Fruit fly (Drosophila melanogaster) whole organism, adult: ENCODE data around the gene Cyp4s3.

Source experiments
- CG11617 ChIP-seq: fragments of 200-800 bp; sonication (Bioruptor generic); optimal IDR thresholded peaks from 2 replicates; lab custom pipeline; 2017; ENCODE audit warnings: mild to moderate bottlenecking, missing biosample characterization, missing genetic modification reagents, missing genetic modification characterization
- CG12768 ChIP-seq: fragments of 200-800 bp; sonication (Bioruptor generic); optimal IDR thresholded peaks from 2 replicates; lab custom pipeline; 2017; ENCODE audit warnings: missing biosample characterization, missing genetic modification characterization, mild to moderate bottlenecking, moderate library complexity, missing genetic modification reagents
- CG14711 ChIP-seq: fragments of 200-800 bp; sonication (Bioruptor generic); optimal IDR thresholded peaks from 2 replicates; lab custom pipeline; 2018; ENCODE audit warnings: missing biosample characterization, mild to moderate bottlenecking, missing genetic modification characterization, moderate library complexity
- CG1620 ChIP-seq: fragments of 200-800 bp; sonication (Bioruptor generic); optimal IDR thresholded peaks from 2 replicates; lab custom pipeline; 2016; ENCODE audit warnings: missing biosample characterization, missing genetic modification characterization
- CG33017 ChIP-seq: fragments of 200-800 bp; sonication (Bioruptor generic); optimal IDR thresholded peaks from 2 replicates; lab custom pipeline; 2018; ENCODE audit warnings: missing biosample characterization, mild to moderate bottlenecking, missing genetic modification characterization, moderate library complexity
- CG5204 ChIP-seq: fragments of 200-800 bp; sonication (Bioruptor generic); optimal IDR thresholded peaks from 2 replicates; lab custom pipeline; 2016; ENCODE audit warnings: missing biosample characterization, missing genetic modification characterization
- CG7045 ChIP-seq: fragments of 200-800 bp; sonication (Bioruptor generic); optimal IDR thresholded peaks from 2 replicates; lab custom pipeline; 2017; ENCODE audit warnings: missing biosample characterization, mild to moderate bottlenecking, missing genetic modification characterization
- CG7101 ChIP-seq: fragments of 200-800 bp; sonication (Bioruptor generic); optimal IDR thresholded peaks from 2 replicates; lab custom pipeline; 2018; ENCODE audit warnings: missing biosample characterization, mild to moderate bottlenecking, missing genetic modification characterization, moderate library complexity
- Clk ChIP-seq: fragments of 200-800 bp; sonication (Bioruptor generic); optimal IDR thresholded peaks from 2 replicates; lab custom pipeline; 2017; ENCODE audit warnings: missing biosample characterization, missing genetic modification characterization
- Crg-1 ChIP-seq: fragments of 200-800 bp; sonication (Bioruptor generic); optimal IDR thresholded peaks from 2 replicates; lab custom pipeline; 2016; ENCODE audit warnings: missing biosample characterization, missing genetic modification characterization
- Hr96 ChIP-seq: fragments of 200-800 bp; sonication (Bioruptor generic); optimal IDR thresholded peaks from 2 replicates; lab custom pipeline; 2016; ENCODE audit warnings: missing biosample characterization, missing genetic modification characterization
- Mnt ChIP-seq: fragments of 200-800 bp; sonication (Bioruptor generic); optimal IDR thresholded peaks from 2 replicates; lab custom pipeline; 2016; ENCODE audit warnings: missing biosample characterization, mild to moderate bottlenecking, missing genetic modification characterization
- bab1 ChIP-seq: fragments of 200-800 bp; sonication (Bioruptor generic); optimal IDR thresholded peaks from 3 replicates; lab custom pipeline; 2019; ENCODE audit warnings: missing biosample characterization, mild to moderate bottlenecking, missing genetic modification characterization, moderate library complexity
- cic ChIP-seq: fragments of 200-800 bp; sonication (Bioruptor generic); optimal IDR thresholded peaks from 2 replicates; lab custom pipeline; 2017; ENCODE audit warnings: missing biosample characterization, mild to moderate bottlenecking, missing genetic modification characterization, moderate library complexity
- cnc ChIP-seq, 2 experiments: fragments of >200 bp; optimal IDR thresholded peaks; 2 replicates each; lab custom pipeline; 2017
- kay ChIP-seq: fragments of 200-800 bp; sonication (Bioruptor generic); peaks from one replicate; lab custom pipeline; 2016; ENCODE audit warnings: missing biosample characterization, missing genetic modification characterization, borderline replicate concordance
- ovo ChIP-seq: fragments of 200-800 bp; sonication (Bioruptor generic); optimal IDR thresholded peaks from 2 replicates; lab custom pipeline; 2016; ENCODE audit warnings: missing biosample characterization, missing genetic modification characterization
- pad ChIP-seq: fragments of 200-800 bp; sonication (Bioruptor generic); optimal IDR thresholded peaks from 3 replicates; lab custom pipeline; 2017; ENCODE audit warnings: missing biosample characterization, missing genetic modification characterization, mild to moderate bottlenecking, moderate library complexity, missing genetic modification reagents
- tj ChIP-seq: fragments of 200-800 bp; sonication (Bioruptor generic); optimal IDR thresholded peaks from 3 replicates; lab custom pipeline; 2017; ENCODE audit warnings: missing biosample characterization, mild to moderate bottlenecking, missing genetic modification characterization, moderate library complexity
- toe ChIP-seq: fragments of 200-800 bp; sonication (Bioruptor generic); optimal IDR thresholded peaks from 2 replicates; lab custom pipeline; 2016; ENCODE audit warnings: missing biosample characterization, missing genetic modification characterization

Cyp4s3 gene

dm6 chrX:15090371-15090770 lies 26.0 kb downstream of the Cyp4s3 start:
- no peak for TF ChIP-seq CG7045 (GFP tag; lab: Kevin White, UChicago)
- TF ChIP-seq CG12768 (GFP tag; lab: Kevin White, UChicago), result no peak
- TF ChIP-seq Mnt, result no peak
- TF ChIP-seq toe (GFP tag; lab: Kevin White, UChicago), result no peak

DNA sequence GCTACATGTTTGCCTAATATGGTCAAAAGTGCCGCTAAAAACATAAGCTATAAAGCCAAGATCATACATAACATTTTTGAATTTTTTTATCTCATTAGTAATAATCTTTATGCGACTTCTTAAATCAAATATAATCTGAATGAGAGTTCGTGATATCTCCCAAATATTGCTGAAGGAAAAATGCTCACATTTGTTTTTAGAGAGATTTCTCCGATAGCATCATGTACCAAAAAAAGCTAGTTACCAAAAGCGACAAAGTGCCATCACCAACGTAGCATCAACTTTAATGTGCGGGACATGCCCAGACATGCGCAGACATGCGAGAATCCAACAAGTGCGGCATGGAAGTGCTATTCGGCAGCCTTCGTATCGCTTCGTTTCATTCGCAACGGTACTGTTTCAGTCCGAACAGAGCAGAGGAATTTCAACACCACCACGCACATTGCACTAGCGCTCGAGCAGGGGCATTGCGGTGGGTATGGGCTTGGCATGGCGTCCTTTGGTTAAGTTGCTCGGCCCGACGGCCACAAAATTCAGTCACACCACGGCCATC lies 27.1 kb downstream of the Cyp4s3 start, which contains the start of gene Rab3-GEF:
Gene Rab3-GEF, plus strand, starts transcription at position 537 of the 553 bp plus-strand sequence.
- no peak for TF ChIP-seq Crg-1
- no peak for TF ChIP-seq CG14711 (tag; lab: Kevin White, UChicago)
- TF ChIP-seq pad (GFP tag; lab: Kevin White, UChicago), result no peak
- no peak for TF ChIP-seq Mnt

DNA sequence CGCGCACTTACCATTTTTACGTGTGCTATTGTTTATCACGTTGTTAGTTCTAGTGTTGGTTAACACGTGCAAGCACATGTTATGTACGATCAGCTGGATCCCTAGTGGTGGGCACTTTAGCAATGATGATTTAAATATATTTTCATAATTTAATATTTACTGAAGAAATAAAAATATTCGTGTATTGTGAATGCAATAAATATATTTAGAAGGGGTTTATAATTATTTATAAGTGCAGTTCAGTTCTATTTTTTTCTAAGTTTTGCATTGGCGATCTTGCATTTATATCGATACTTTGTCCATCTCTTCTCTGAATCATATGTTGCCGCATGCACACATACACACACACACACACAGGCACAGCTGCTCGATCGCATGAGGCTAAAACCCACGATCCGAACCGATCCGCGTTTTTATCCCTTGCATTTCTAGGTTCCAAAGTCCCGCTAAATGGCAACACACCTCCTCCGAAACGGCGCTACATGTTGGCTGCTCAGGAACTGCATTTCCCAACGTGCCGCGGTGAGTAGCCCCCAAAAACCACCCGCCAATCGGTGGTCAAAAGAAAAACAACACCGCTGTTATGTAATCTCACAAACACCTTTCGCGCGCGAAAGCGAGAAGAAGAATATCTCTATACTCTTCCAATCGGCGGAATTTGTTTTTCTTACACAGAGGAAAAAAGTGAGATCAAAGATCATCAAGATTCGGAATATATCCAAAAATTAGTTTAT lies 30.4 kb downstream of the Cyp4s3 start, which contains the start of the genes CG15027 and Dbct:
Gene CG15027, minus strand, starts transcription at position 51 of the 734 bp plus-strand sequence.
Gene Dbct, plus strand, starts transcription at position 349 of the 734 bp plus-strand sequence.
- TF ChIP-seq cnc (optimal IDR thresholded peaks at IDR 0.05; lab: Kevin White, UChicago) (no peak), CG33017 (tag; lab: Kevin White, UChicago) (peak; percentile 69), cic (GFP tag; lab: Kevin White, UChicago) (peak; percentile 14), toe (GFP tag; lab: Kevin White, UChicago) (peak; percentile 61), kay (GFP tag; lab: Kevin White, UChicago) (peak; percentile 95), CG1620 (GFP tag; lab: Kevin White, UChicago) (peak; percentile 83), CG12768 (GFP tag; lab: Kevin White, UChicago) (peak; percentile 52), CG11617 (peak; percentile 91), CG7101 (peak; percentile 90), Clk (GFP tag; lab: Kevin White, UChicago) (peak; percentile 17), Crg-1 (peak; percentile 78), tj (GFP tag; lab: Kevin White, UChicago) (peak; percentile 74), ovo (GFP tag; lab: Kevin White, UChicago) (peak; percentile 80), Hr96 (GFP tag; lab: Kevin White, UChicago) (peak; percentile 78), Mnt (peak; percentile 99), CG14711 (tag; lab: Kevin White, UChicago) (peak; percentile 91), CG7045 (GFP tag; lab: Kevin White, UChicago) (peak; percentile 51), CG5204 (GFP tag; lab: Kevin White, UChicago) (peak; percentile 29), pad (GFP tag; lab: Kevin White, UChicago) (peak; percentile 76), bab1 (peak; percentile 94)

- TF ChIP-seq Crg-1, result peak; percentile 81
- peak; percentile 79 for TF ChIP-seq CG5204 (GFP tag; lab: Kevin White, UChicago)
- TF ChIP-seq bab1, result peak; percentile 85
- TF ChIP-seq Clk (GFP tag; lab: Kevin White, UChicago), result peak; percentile 43
- peak; percentile 75 for TF ChIP-seq toe (GFP tag; lab: Kevin White, UChicago)
- peak; percentile 84 for TF ChIP-seq Hr96 (GFP tag; lab: Kevin White, UChicago)
- peak; percentile 97 for TF ChIP-seq CG14711 (tag; lab: Kevin White, UChicago)
- peak; percentile 80 for TF ChIP-seq pad (GFP tag; lab: Kevin White, UChicago)
- TF ChIP-seq CG11617, result peak; percentile 92
- peak; percentile 80 for TF ChIP-seq CG1620 (GFP tag; lab: Kevin White, UChicago)
- TF ChIP-seq CG7045 (GFP tag; lab: Kevin White, UChicago), result peak; percentile 50
- TF ChIP-seq cic (GFP tag; lab: Kevin White, UChicago), result no peak
- TF ChIP-seq ovo (GFP tag; lab: Kevin White, UChicago), result peak; percentile 85
- TF ChIP-seq Mnt, result peak; percentile 94
- peak; percentile 27 for TF ChIP-seq CG33017 (tag; lab: Kevin White, UChicago)
- TF ChIP-seq kay (GFP tag; lab: Kevin White, UChicago), result peak; percentile 93
- TF ChIP-seq CG7101, result peak; percentile 84
- TF ChIP-seq cnc (optimal IDR thresholded peaks at IDR 0.05; lab: Kevin White, UChicago), result no peak
- peak; percentile 67 for TF ChIP-seq CG12768 (GFP tag; lab: Kevin White, UChicago)
- peak; percentile 68 for TF ChIP-seq tj (GFP tag; lab: Kevin White, UChicago)
Measured at dm6 chrX:15084580-15085138, 31.7 kb downstream of the Cyp4s3 start, which contains the start of gene Cox17. Cox17 (minus strand) TSS chrX:15084699.

DNA sequence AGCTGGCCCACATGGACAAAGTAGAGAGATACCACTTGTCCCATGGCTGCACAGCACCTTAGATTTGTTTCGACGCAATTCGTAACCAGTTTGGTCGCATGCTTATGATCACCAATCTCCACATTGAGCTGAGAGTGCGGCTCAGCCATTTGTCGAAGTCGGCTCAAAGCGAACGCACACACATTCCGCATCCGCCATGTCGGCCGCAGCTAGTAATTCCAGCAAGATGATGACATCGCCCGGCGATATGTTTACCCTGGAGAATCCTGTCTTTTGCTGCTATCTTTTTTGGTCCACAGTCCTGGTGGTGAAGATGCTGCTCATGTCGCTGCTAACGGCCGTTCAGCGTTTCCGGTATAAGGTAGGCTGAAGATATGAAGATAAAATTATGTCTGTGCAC lies 33.7 kb downstream of the Cyp4s3 start, which contains the start of gene CG33178:
Gene CG33178, plus strand, starts transcription at position 147 of the 400 bp plus-strand sequence.
- no peak for TF ChIP-seq CG11617
- TF ChIP-seq Crg-1, result no peak
- TF ChIP-seq CG1620 (GFP tag; lab: Kevin White, UChicago), result no peak
- no peak for TF ChIP-seq CG5204 (GFP tag; lab: Kevin White, UChicago)
- no peak for TF ChIP-seq ovo (GFP tag; lab: Kevin White, UChicago)
- TF ChIP-seq kay (GFP tag; lab: Kevin White, UChicago), result no peak
- no peak for TF ChIP-seq toe (GFP tag; lab: Kevin White, UChicago)
- no peak for TF ChIP-seq CG7101
- TF ChIP-seq tj (GFP tag; lab: Kevin White, UChicago), result no peak
- TF ChIP-seq CG7045 (GFP tag; lab: Kevin White, UChicago), result no peak
